Worm (Caenorhabditis elegans): ENCODE measurements around the gene sftd-3.

Gene sftd-3

DNA sequence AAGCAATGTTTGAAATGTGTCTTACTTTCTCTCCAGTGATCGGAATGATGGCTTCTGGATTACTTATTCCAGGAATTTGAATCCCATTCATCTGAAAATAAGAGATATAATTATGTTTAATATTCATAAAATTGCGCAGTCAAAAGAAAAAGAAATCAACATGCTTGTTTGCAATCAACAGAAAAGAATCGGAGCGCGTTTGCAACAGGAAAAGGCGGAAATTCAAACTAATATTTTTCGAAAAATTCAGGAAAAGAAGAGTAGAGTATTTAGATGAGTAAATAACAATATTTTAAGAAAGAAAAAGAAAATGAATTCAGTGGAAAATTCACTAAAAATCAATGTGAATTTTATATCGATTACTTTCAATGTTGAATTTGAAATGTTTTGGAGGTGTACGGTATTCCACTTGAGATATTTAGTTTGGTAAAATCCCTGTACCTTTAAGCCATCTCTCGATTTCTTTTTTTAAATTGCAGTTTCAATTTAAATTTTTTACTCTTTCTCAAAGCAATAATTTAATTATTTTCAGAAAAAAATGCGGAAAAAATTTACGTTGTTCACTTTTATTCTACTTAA, 23.5 kb downstream of the sftd-3 start, which contains the start of the genes set-17 and T21B10.4:
Gene set-17, minus strand, starts transcription at position 127 of the 579 bp plus-strand sequence.
Gene T21B10.4, plus strand, starts transcription at position 533 of the 579 bp plus-strand sequence.
- peak; percentile 19 for TF ChIP-seq xnd-1 (tag; optimal IDR thresholded peaks at IDR 0.05)
- no peak for TF ChIP-seq cebp-2 (GFP tag; IDR thresholded peaks at IDR 0.05)
- TF ChIP-seq lin-54 (GFP tag; optimal IDR thresholded peaks at IDR 0.05): peak; percentile 80
- TF ChIP-seq him-1 (tag; optimal IDR thresholded peaks at IDR 0.05): peak; percentile 53
- peak; percentile 25 for TF ChIP-seq efl-1 (GFP tag; optimal IDR thresholded peaks at IDR 0.05)
- peak; percentile 84 for TF ChIP-seq lsl-1 (GFP tag; optimal IDR thresholded peaks at IDR 0.05)
- 0 out of 2 replicates have a peak, but pooled peaks have one; percentile 24 for TF ChIP-seq madf-8 (GFP tag; conservative IDR thresholded peaks at IDR 0.05)
- TF ChIP-seq madf-6 (GFP tag; IDR thresholded peaks at IDR 0.05): peak; percentile 54
- TF ChIP-seq F33H1.4 (GFP tag; IDR thresholded peaks at IDR 0.05): peak; percentile 81
- TF ChIP-seq T07F8.4 (tag; optimal IDR thresholded peaks at IDR 0.05): no peak
- peak; percentile 19; the same call in 1 of the 2 replicates for TF ChIP-seq mcd-1 (GFP tag; IDR thresholded peaks at IDR 0.05)

DNA sequence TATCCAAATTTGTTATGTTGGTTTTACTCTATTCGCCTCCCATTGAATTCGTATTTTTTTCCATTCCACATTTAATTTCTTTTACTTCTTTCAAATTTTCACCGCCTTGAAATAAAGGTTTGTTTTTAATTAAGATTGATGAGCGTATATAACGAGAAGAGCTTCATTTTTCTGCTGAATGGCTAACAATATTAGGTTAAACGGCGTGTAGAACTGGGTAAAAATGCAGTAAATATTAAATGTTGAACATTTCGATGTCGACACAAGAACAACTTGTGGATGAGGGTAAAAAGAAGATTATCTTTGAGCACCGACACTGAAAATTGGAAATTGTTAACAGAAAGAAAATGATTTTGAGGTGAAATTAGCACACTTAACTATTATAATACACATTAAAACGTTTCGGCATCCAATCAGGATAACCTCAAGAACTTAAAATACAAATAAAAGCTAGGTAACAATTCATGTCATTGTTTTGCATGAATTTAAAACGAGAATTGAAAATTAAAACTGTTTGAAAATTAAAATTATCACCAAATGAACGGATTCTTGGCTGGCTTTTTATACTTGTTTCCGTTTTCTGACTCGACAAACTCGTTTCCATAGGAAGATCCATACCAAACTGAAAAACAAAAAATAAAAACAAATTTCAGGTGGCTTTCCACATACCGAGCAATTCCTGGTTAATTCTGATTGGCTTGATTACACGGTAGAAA, 24.9 kb downstream of the sftd-3 start:
- no peak for TF ChIP-seq F23B12.7 (tag; optimal IDR thresholded peaks at IDR 0.05; ENCODE audit: insufficient read depth)
- TF ChIP-seq K12H6.12 (tag; optimal IDR thresholded peaks at IDR 0.05): no peak
- no peak for TF ChIP-seq madf-8 (GFP tag; conservative IDR thresholded peaks at IDR 0.05)
- TF ChIP-seq ztf-26 (tag; optimal IDR thresholded peaks at IDR 0.05): no peak
- TF ChIP-seq somi-1 (GFP tag; optimal IDR thresholded peaks at IDR 0.05): no peak
- no peak for TF ChIP-seq pbrm-1 (GFP tag; IDR thresholded peaks at IDR 0.05)
- TF ChIP-seq pha-4 (tag; optimal IDR thresholded peaks at IDR 0.05): no peak
- no peak for TF ChIP-seq madf-10 (tag; optimal IDR thresholded peaks at IDR 0.05)
- no peak for TF ChIP-seq let-526 (GFP tag; IDR thresholded peaks at IDR 0.05)
- no peak for TF ChIP-seq C06A6.2 (GFP tag; conservative IDR thresholded peaks at IDR 0.05)
- peak; percentile 6 for TF ChIP-seq F10E7.11 (tag; optimal IDR thresholded peaks at IDR 0.05)
- no peak for TF ChIP-seq ccch-3 (GFP tag; optimal IDR thresholded peaks at IDR 0.05)
- TF ChIP-seq rcor-1 (GFP tag; IDR thresholded peaks at IDR 0.05): no peak
- no peak for TF ChIP-seq ceh-40 (GFP tag; IDR thresholded peaks at IDR 0.05)
- no peak for TF ChIP-seq Y53F4B.3 (GFP tag; IDR thresholded peaks at IDR 0.05)
- TF ChIP-seq tbx-9 (tag; optimal IDR thresholded peaks at IDR 0.05; ENCODE audit: borderline replicate concordance): no peak
- TF ChIP-seq ekl-4 (GFP tag; IDR thresholded peaks at IDR 0.05): no peak
- no peak for TF ChIP-seq Y67H2A.10 (GFP tag; conservative IDR thresholded peaks at IDR 0.05)
- TF ChIP-seq ztf-6 (GFP tag; IDR thresholded peaks at IDR 0.05): no peak
- TF ChIP-seq madf-6 (GFP tag; IDR thresholded peaks at IDR 0.05): peak; percentile 62
- TF ChIP-seq ceh-58 (GFP tag; IDR thresholded peaks at IDR 0.05): no peak
- no peak for TF ChIP-seq dpl-1 (GFP tag; optimal IDR thresholded peaks at IDR 0.05)
- TF ChIP-seq attf-3 (GFP tag; conservative IDR thresholded peaks at IDR 0.05): no peak
- TF ChIP-seq xnd-1 (tag; optimal IDR thresholded peaks at IDR 0.05): peak; percentile 24
- TF ChIP-seq attf-6 (GFP tag; IDR thresholded peaks at IDR 0.05): 0 out of 2 replicates have a peak, but pooled peaks have one; percentile 17
- TF ChIP-seq rpc-1 (optimal IDR thresholded peaks at IDR 0.05): no peak
- TF ChIP-seq rpc-1 (tag; optimal IDR thresholded peaks at IDR 0.05): no peak
- TF ChIP-seq athp-1 (tag; optimal IDR thresholded peaks at IDR 0.05): peak; percentile 69
- no peak for TF ChIP-seq F39B2.1 (GFP tag; IDR thresholded peaks at IDR 0.05)
- no peak for TF ChIP-seq B0261.1 (tag; optimal IDR thresholded peaks at IDR 0.05)
- TF ChIP-seq ztf-25 (GFP tag; IDR thresholded peaks at IDR 0.05): no peak
- no peak for TF ChIP-seq snpc-1.1 (tag; optimal IDR thresholded peaks at IDR 0.05; ENCODE audit: insufficient read depth)
- TF ChIP-seq egl-18 (GFP tag; IDR thresholded peaks at IDR 0.05): no peak
- TF ChIP-seq sdz-38 (tag; optimal IDR thresholded peaks at IDR 0.05): no peak
- peak; percentile 54 for TF ChIP-seq F49E8.2 (tag; optimal IDR thresholded peaks at IDR 0.05; ENCODE audit: insufficient read depth)
- TF ChIP-seq sptf-2 (GFP tag; optimal IDR thresholded peaks at IDR 0.05): no peak
- TF ChIP-seq nfya-1 (tag; optimal IDR thresholded peaks at IDR 0.05; ENCODE audit: borderline replicate concordance, insufficient read depth): no peak
